Worm (Caenorhabditis elegans): Measurements from ENCODE around the gene F14H3.12.

- TF ChIP-seq elt-3 (tag; optimal IDR thresholded peaks at IDR 0.05) (no peak), ceh-39 (tag; optimal IDR thresholded peaks at IDR 0.05) (no peak), nhr-76 (tag; optimal IDR thresholded peaks at IDR 0.05) (no peak), nhr-237 (tag; optimal IDR thresholded peaks at IDR 0.05) (no peak), blmp-1 (tag; optimal IDR thresholded peaks at IDR 0.05) (no peak), snpc-4 (tag; optimal IDR thresholded peaks at IDR 0.05) (no peak), mls-2 (tag; optimal IDR thresholded peaks at IDR 0.05) (no peak), bed-3 (GFP tag; optimal IDR thresholded peaks at IDR 0.05) (no peak)
Measured at ce11 chrV:16062788-16063187, 12.3 kb downstream of the F14H3.12 start, which contains the start of gene F14H3.14.
